Fruit fly (Drosophila melanogaster): ENCODE results near the gene Invadolysin.

Invadolysin gene

DNA sequence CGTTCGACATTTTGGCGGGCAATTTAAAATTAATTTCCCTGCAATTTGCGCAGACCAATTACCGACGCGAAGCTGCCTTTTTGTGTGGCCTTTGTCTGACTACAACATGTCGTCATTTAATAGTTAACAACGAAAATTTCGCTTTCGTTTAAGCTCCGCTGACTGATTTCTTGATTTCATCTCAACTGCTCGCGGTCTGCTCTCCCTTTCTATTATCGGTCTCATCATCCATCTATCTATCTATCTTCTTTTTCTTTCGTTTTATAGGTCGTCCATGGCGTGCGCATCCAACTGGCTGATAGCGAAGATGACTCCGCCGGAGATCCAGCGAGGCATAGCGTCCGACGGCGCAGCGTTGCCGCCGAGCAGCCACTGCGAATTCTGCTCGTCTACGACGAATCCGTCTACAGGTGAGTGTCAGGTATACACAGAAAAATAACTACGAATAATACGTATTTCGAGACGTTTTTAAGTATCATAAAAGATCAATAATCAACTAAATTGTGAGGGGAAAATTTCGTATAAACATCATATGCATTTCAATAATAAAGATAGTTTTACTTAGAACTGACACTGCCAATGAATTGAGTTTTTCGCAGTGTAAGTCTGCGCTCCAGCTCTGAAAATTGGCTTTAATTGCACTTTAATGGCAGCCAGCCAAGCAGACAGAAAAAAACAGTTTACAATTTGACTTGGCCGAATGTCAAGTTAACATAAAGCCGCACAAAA, 9.7 kb downstream of the Invadolysin start:
- TF ChIP-seq fd96Ca (GFP tag; IDR thresholded peaks at IDR 0.05) = peak; percentile 46; the same call in 1 of the 3 replicates
- peak; percentile 56 for TF ChIP-seq CG12605 (GFP tag; IDR thresholded peaks at IDR 0.05)
- peak; percentile 35 for TF ChIP-seq CG17806 (tag; optimal IDR thresholded peaks at IDR 0.05)
- peak; percentile 60 for TF ChIP-seq CG8301 (tag; optimal IDR thresholded peaks at IDR 0.05)
- TF ChIP-seq Snoo (tag; optimal IDR thresholded peaks at IDR 0.05) = no peak
- TF ChIP-seq rn (GFP tag; IDR thresholded peaks at IDR 0.05) = peak; percentile 38; the same call in 1 of the 2 replicates
- peak; percentile 74 for TF ChIP-seq CG32121 (GFP tag; IDR thresholded peaks at IDR 0.05)
- peak; percentile 73 for TF ChIP-seq Ets98B (GFP tag; IDR thresholded peaks at IDR 0.05)
- TF ChIP-seq Pif1A (GFP tag; optimal IDR thresholded peaks at IDR 0.05) = no peak
- no peak for TF ChIP-seq CG15710 (tag; optimal IDR thresholded peaks at IDR 0.05)
- TF ChIP-seq CG4496 (GFP tag; IDR thresholded peaks at IDR 0.05) = peak; percentile 84; the same call in 2 of the 3 replicates

DNA sequence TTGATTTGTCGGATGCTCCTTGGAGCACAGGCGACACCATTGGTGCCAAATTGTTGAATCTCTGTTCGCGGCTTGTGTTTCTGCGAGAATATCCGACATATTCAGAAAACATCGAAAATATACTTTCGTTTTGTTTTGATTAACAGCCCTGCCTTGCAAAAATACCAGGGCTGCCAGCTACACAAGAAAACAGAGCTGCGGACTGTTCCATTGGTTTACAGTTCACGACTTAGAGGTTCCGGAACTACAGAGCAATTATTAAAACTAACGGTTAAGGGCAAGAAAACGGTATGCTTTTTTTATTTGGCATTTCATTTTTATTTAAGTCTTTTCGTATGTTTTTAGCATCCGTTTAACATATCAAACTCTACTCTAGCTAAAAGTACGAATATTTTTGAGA, 16.7 kb downstream of the Invadolysin start, which contains the start of gene CG6254:
CG6254 (minus strand) TSS at position 169 of the 400 bp plus-strand sequence.
- TF ChIP-seq Ets98B (GFP tag; IDR thresholded peaks at IDR 0.05) (no peak), gl (tag; optimal IDR thresholded peaks at IDR 0.05) (no peak), CG15710 (tag; optimal IDR thresholded peaks at IDR 0.05) (no peak), Pif1A (GFP tag; optimal IDR thresholded peaks at IDR 0.05) (no peak), CG17806 (tag; optimal IDR thresholded peaks at IDR 0.05) (no peak), rn (GFP tag; IDR thresholded peaks at IDR 0.05) (no peak), CG13204 (GFP tag; optimal IDR thresholded peaks at IDR 0.05) (no peak), EcR (GFP tag; optimal IDR thresholded peaks at IDR 0.05) (no peak), CG4496 (GFP tag; IDR thresholded peaks at IDR 0.05) (no peak), D1 (tag; optimal IDR thresholded peaks at IDR 0.05) (no peak), CG34367 (tag; optimal IDR thresholded peaks at IDR 0.05) (no peak), Snoo (tag; optimal IDR thresholded peaks at IDR 0.05) (no peak), CG9948 (tag; optimal IDR thresholded peaks at IDR 0.05) (no peak), CG14655 (GFP tag; optimal IDR thresholded peaks at IDR 0.05) (no peak), CG12605 (GFP tag; IDR thresholded peaks at IDR 0.05) (no peak)

DNA sequence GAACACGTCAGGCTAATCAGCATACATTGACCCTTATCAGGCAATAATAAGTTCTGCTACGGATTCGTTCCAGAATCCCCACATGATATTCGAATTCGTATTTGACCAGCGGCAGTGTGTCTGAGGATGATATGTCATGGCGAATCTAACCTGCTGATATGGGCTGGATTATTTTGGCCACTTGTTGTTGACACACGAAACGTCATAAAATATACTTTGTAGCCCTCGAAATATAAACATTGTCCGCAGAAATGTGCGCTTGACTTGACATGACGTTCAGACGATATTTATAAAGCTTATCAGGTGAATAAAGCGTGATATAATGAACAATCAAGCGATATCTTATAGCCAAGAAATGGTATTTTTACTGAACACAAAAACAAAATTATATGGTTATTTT, 21.9 kb downstream of the Invadolysin start:
- TF ChIP-seq CG14655 (GFP tag; optimal IDR thresholded peaks at IDR 0.05) = no peak
- TF ChIP-seq CG34367 (tag; optimal IDR thresholded peaks at IDR 0.05) = no peak
- no peak for TF ChIP-seq CG12605 (GFP tag; IDR thresholded peaks at IDR 0.05)
- no peak for TF ChIP-seq CG10348 (GFP tag; IDR thresholded peaks at IDR 0.05)
- TF ChIP-seq CG8301 (tag; optimal IDR thresholded peaks at IDR 0.05) = no peak
- no peak for TF ChIP-seq CG15710 (tag; optimal IDR thresholded peaks at IDR 0.05)
- TF ChIP-seq CG9948 (tag; optimal IDR thresholded peaks at IDR 0.05) = no peak
- TF ChIP-seq Pif1B (GFP tag; optimal IDR thresholded peaks at IDR 0.05) = no peak
- no peak for TF ChIP-seq CG8159 (tag; optimal IDR thresholded peaks at IDR 0.05)
- no peak for TF ChIP-seq gl (tag; optimal IDR thresholded peaks at IDR 0.05)
- TF ChIP-seq D1 (tag; optimal IDR thresholded peaks at IDR 0.05) = no peak
- TF ChIP-seq CG32121 (GFP tag; IDR thresholded peaks at IDR 0.05) = no peak
- no peak for TF ChIP-seq CG17806 (tag; optimal IDR thresholded peaks at IDR 0.05)
- TF ChIP-seq CG13204 (GFP tag; optimal IDR thresholded peaks at IDR 0.05) = no peak

DNA sequence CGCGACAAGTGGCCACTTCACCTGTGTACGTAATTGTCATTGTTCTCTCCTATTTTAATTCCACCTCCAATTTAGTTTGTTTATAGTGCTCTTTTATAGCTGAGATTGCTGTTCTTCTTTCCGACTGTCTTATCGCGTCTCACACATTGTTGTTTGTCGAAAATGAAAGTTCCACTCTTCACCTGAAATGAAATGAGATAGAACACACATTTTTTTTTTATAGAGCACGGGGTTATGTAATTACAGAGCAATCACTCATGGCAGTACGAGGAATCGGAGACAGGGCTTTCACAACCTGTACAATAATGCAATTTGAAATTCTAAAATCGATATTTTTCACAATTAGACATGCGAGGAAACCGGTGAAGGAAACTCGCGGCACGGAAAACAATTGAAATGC, 22.8 kb downstream of the Invadolysin start:
- TF ChIP-seq CG13204 (GFP tag; optimal IDR thresholded peaks at IDR 0.05) (no peak), Pif1A (GFP tag; optimal IDR thresholded peaks at IDR 0.05) (no peak), fd96Ca (GFP tag; IDR thresholded peaks at IDR 0.05) (no peak), Ets98B (GFP tag; IDR thresholded peaks at IDR 0.05) (no peak), CG14655 (GFP tag; optimal IDR thresholded peaks at IDR 0.05) (no peak), CG9948 (tag; optimal IDR thresholded peaks at IDR 0.05) (no peak)

DNA sequence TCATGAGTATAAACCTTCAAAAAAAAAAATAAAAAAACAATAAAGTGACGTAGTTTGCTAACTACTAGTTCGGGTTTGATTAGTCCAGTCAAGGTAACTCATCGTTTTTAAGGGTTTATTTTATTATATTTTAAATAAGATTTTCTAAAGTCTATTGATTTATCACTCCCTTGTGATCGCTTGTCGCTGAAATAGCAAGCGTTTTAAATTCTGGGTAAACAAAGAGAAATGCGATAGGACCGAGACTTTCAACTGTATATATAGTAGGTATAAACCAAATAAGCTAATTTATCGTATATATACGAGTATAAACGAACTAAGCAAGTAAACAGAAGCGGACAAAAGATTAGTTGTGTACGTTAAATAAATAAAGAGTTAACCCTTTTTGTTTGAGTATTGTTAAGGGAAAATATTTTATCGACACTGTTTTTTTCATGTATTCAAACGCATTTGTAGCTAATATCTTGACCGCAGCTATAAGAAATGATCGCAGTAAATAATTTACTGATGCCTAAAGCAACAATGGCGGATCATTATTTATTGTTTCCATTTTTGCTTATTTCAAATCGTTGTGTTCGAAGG, 24.1 kb downstream of the Invadolysin start:
- TF ChIP-seq Pif1B (GFP tag; optimal IDR thresholded peaks at IDR 0.05) (peak; percentile 28), CG17806 (tag; optimal IDR thresholded peaks at IDR 0.05) (no peak), CG32121 (GFP tag; IDR thresholded peaks at IDR 0.05) (no peak), rn (GFP tag; IDR thresholded peaks at IDR 0.05) (no peak), CG9948 (tag; optimal IDR thresholded peaks at IDR 0.05) (no peak), CG15710 (tag; optimal IDR thresholded peaks at IDR 0.05) (peak; percentile 52), gl (tag; optimal IDR thresholded peaks at IDR 0.05) (no peak), CG10348 (GFP tag; IDR thresholded peaks at IDR 0.05) (no peak), EcR (GFP tag; optimal IDR thresholded peaks at IDR 0.05) (no peak), D1 (tag; optimal IDR thresholded peaks at IDR 0.05) (no peak), Pif1A (GFP tag; optimal IDR thresholded peaks at IDR 0.05) (peak; percentile 59), Ets98B (GFP tag; IDR thresholded peaks at IDR 0.05) (peak; percentile 37; the same call in 1 of the 2 replicates), CG4496 (GFP tag; IDR thresholded peaks at IDR 0.05) (peak; percentile 45; the same call in 1 of the 3 replicates), CG13204 (GFP tag; optimal IDR thresholded peaks at IDR 0.05) (no peak), fd96Ca (GFP tag; IDR thresholded peaks at IDR 0.05) (no peak), CG8159 (tag; optimal IDR thresholded peaks at IDR 0.05) (peak; percentile 58), CG12605 (GFP tag; IDR thresholded peaks at IDR 0.05) (no peak), Snoo (tag; optimal IDR thresholded peaks at IDR 0.05) (peak; percentile 44), CG8301 (tag; optimal IDR thresholded peaks at IDR 0.05) (peak; percentile 30), CG14655 (GFP tag; optimal IDR thresholded peaks at IDR 0.05) (no peak), CG34367 (tag; optimal IDR thresholded peaks at IDR 0.05) (no peak)
